Fruit fly (Drosophila melanogaster): ENCODE data around the gene Ilp5.

- TF ChIP-seq EcR (GFP tag; optimal IDR thresholded peaks at IDR 0.05) = no peak
- TF ChIP-seq Pif1B (GFP tag; optimal IDR thresholded peaks at IDR 0.05) = no peak
- no peak for TF ChIP-seq CG32121 (GFP tag; IDR thresholded peaks at IDR 0.05)
- no peak for TF ChIP-seq rn (GFP tag; IDR thresholded peaks at IDR 0.05)
- no peak for TF ChIP-seq CG34367 (tag; optimal IDR thresholded peaks at IDR 0.05)
- TF ChIP-seq CG13204 (GFP tag; optimal IDR thresholded peaks at IDR 0.05) = no peak
These were observed 24.3 kb downstream of the Ilp5 start, which contains the start of gene Ilp2 for dm6 chr3L:9799398-9799797.

Data from whole organism, pupa.